Comparison of ENCODE assay signal across 1 fruit fly cellular context in the genomic region with DNA sequence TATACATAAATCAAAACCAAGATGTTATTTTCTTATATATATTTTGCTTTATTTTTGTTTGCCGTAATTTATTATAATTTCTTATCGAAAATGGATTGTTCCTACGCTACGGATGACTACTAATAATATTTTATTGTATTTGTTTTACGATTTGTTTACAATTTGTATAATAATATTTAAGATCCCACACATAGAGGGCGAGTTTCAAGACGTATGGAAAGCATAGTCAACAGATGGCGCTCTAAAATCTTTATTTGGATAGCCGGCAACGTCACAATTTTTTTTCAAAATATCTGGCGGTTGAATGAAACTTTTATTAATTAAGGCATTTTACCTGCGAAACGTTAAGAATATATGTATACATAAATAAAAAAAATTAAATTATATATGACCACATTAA.
TF ChIP-seq lines count a peak whose summit lies in the region.

No protein-coding gene starts in this region.

TF ChIP-seq in whole organism, embryonic, 481 proteins besides CTCF, POLR2A, EP300 and RAD21 (continued from another document and continues in another):
- TF ChIP-seq CG17385 (GFP tag; optimal IDR thresholded peaks at IDR 0.05; lab: Kevin White, UChicago) (no peak), ro (GFP tag; IDR thresholded peaks at IDR 0.05; lab: Robert Waterston, UW) (no peak), CG18476 (GFP tag; optimal IDR thresholded peaks at IDR 0.05; lab: Kevin White, UChicago) (peak; percentile 11), CG8924 (tag; optimal IDR thresholded peaks at IDR 0.05; lab: Kevin White, UChicago) (peak; percentile 12), E2f1 (GFP tag; IDR thresholded peaks at IDR 0.05; lab: Robert Waterston, UW) (no peak), CG15514 (GFP tag; optimal IDR thresholded peaks at IDR 0.05; lab: Kevin White, UChicago) (peak; percentile 34), mam (GFP tag; optimal IDR thresholded peaks at IDR 0.05; lab: Kevin White, UChicago) (peak; percentile 19), Deaf1 (tag; optimal IDR thresholded peaks at IDR 0.05; lab: Kevin White, UChicago) (peak; percentile 0), Abd-B (GFP tag; optimal IDR thresholded peaks at IDR 0.05; lab: Kevin White, UChicago) (peak; percentile 78), CG17361 (GFP tag; IDR thresholded peaks at IDR 0.05; lab: Robert Waterston, UW) (peak; percentile 29; the same call in 1 of the 3 replicates), slbo (GFP tag; IDR thresholded peaks at IDR 0.05; lab: Robert Waterston, UW) (peak; percentile 56), tll (GFP tag; optimal IDR thresholded peaks at IDR 0.05; lab: Kevin White, UChicago) (no peak), schlank (tag; optimal IDR thresholded peaks at IDR 0.05; lab: Kevin White, UChicago) (no peak), CG4617 (GFP tag; optimal IDR thresholded peaks at IDR 0.05; lab: Kevin White, UChicago; ENCODE audit: borderline replicate concordance) (peak; percentile 7), CG3726 (GFP tag; IDR thresholded peaks at IDR 0.05; lab: Robert Waterston, UW) (no peak), CG18262 (tag; optimal IDR thresholded peaks at IDR 0.05; lab: Kevin White, UChicago) (peak; percentile 26), Hsf (GFP tag; optimal IDR thresholded peaks at IDR 0.05; lab: Kevin White, UChicago) (no peak), sc (optimal IDR thresholded peaks at IDR 0.05; lab: Kevin White, UChicago) (no peak), sc (GFP tag; optimal IDR thresholded peaks at IDR 0.05; lab: Kevin White, UChicago) (no peak), Dp (GFP tag; optimal IDR thresholded peaks at IDR 0.05; lab: Kevin White, UChicago) (peak; percentile 95), Optix (GFP tag; IDR thresholded peaks at IDR 0.05; lab: Robert Waterston, UW) (no peak), dysf (GFP tag; IDR thresholded peaks at IDR 0.05; lab: Robert Waterston, UW) (no peak), CG17568 (GFP tag; optimal IDR thresholded peaks at IDR 0.05; lab: Kevin White, UChicago) (no peak), row (GFP tag; IDR thresholded peaks at IDR 0.05; lab: Robert Waterston, UW) (no peak), lbe (GFP tag; optimal IDR thresholded peaks at IDR 0.05; lab: Kevin White, UChicago) (peak; percentile 15), CG11723 (GFP tag; optimal IDR thresholded peaks at IDR 0.05; lab: Kevin White, UChicago) (no peak), chn (GFP tag; optimal IDR thresholded peaks at IDR 0.05; lab: Kevin White, UChicago) (no peak), CG34422 (GFP tag; IDR thresholded peaks at IDR 0.05; lab: Robert Waterston, UW) (no peak), CG16813 (GFP tag; IDR thresholded peaks at IDR 0.05; lab: Robert Waterston, UW; ENCODE audit: partially characterized antibody) (no peak), CG15269 (tag; optimal IDR thresholded peaks at IDR 0.05; lab: Kevin White, UChicago) (peak; percentile 43), CG2678 (tag; optimal IDR thresholded peaks at IDR 0.05; lab: Kevin White, UChicago) (peak; percentile 42), CG7839 (tag; optimal IDR thresholded peaks at IDR 0.05; lab: Kevin White, UChicago) (peak; percentile 35), gsb-n (tag; optimal IDR thresholded peaks at IDR 0.05; lab: Kevin White, UChicago) (peak; percentile 7), CG12769 (tag; optimal IDR thresholded peaks at IDR 0.05; lab: Kevin White, UChicago) (peak; percentile 24), NFAT (GFP tag; IDR thresholded peaks at IDR 0.05; lab: Robert Waterston, UW) (peak; percentile 32; the same call in 1 of the 2 replicates), hth (optimal IDR thresholded peaks at IDR 0.05; lab: Kevin White, UChicago) (no peak), zen2 (GFP tag; IDR thresholded peaks at IDR 0.05; lab: Robert Waterston, UW; ENCODE audit: partially characterized antibody) (no peak), ci (GFP tag; IDR thresholded peaks at IDR 0.05; lab: Robert Waterston, UW) (0 out of 3 replicates have a peak, but pooled peaks have one; percentile 26), CG7987 (GFP tag; optimal IDR thresholded peaks at IDR 0.05; lab: Kevin White, UChicago) (peak; percentile 34), fd3F (GFP tag; optimal IDR thresholded peaks at IDR 0.05; lab: Kevin White, UChicago) (peak; percentile 25), NC2β (GFP tag; optimal IDR thresholded peaks at IDR 0.05; lab: Kevin White, UChicago) (no peak), unpg (GFP tag; optimal IDR thresholded peaks at IDR 0.05; lab: Kevin White, UChicago) (peak; percentile 23), CG9215 (GFP tag; IDR thresholded peaks at IDR 0.05; lab: Robert Waterston, UW) (no peak), CG17912 (GFP tag; optimal IDR thresholded peaks at IDR 0.05; lab: Kevin White, UChicago) (peak; percentile 55), Ssrp (tag; optimal IDR thresholded peaks at IDR 0.05; lab: Kevin White, UChicago) (no peak), Asciz (GFP tag; optimal IDR thresholded peaks at IDR 0.05; lab: Kevin White, UChicago) (peak; percentile 2), peb (GFP tag; IDR thresholded peaks at IDR 0.05; lab: Robert Waterston, UW) (no peak), bsh (GFP tag; optimal IDR thresholded peaks at IDR 0.05; lab: Kevin White, UChicago) (no peak), usp (GFP tag; optimal IDR thresholded peaks at IDR 0.05; lab: Kevin White, UChicago) (no peak), Hmr (GFP tag; optimal IDR thresholded peaks at IDR 0.05; lab: Kevin White, UChicago) (peak; percentile 76), Mes4 (GFP tag; optimal IDR thresholded peaks at IDR 0.05; lab: Kevin White, UChicago) (no peak), maf-S (GFP tag; optimal IDR thresholded peaks at IDR 0.05; lab: Kevin White, UChicago) (peak; percentile 9), lilli (GFP tag; optimal IDR thresholded peaks at IDR 0.05; lab: Kevin White, UChicago) (peak; percentile 34), CG15011 (GFP tag; optimal IDR thresholded peaks at IDR 0.05; lab: Kevin White, UChicago) (no peak), HLH54F (GFP tag; optimal IDR thresholded peaks at IDR 0.05; lab: Kevin White, UChicago) (no peak), Fer3 (tag; optimal IDR thresholded peaks at IDR 0.05; lab: Kevin White, UChicago) (peak; percentile 27), CG17186 (GFP tag; optimal IDR thresholded peaks at IDR 0.05; lab: Kevin White, UChicago) (no peak), Atf6 (GFP tag; IDR thresholded peaks at IDR 0.05; lab: Robert Waterston, UW) (no peak), ap (GFP tag; IDR thresholded peaks at IDR 0.05; lab: Robert Waterston, UW) (no peak), klu (GFP tag; IDR thresholded peaks at IDR 0.05; lab: Robert Waterston, UW) (no peak), lab (GFP tag; optimal IDR thresholded peaks at IDR 0.05; lab: Kevin White, UChicago) (peak; percentile 10), CG11085 (GFP tag; IDR thresholded peaks at IDR 0.05; lab: Robert Waterston, UW) (0 out of 2 replicates have a peak, but pooled peaks have one; percentile 11), CG11695 (GFP tag; IDR thresholded peaks at IDR 0.05; lab: Robert Waterston, UW) (no peak), CoRest (tag; optimal IDR thresholded peaks at IDR 0.05; lab: Kevin White, UChicago) (peak; percentile 70), Nf-YC (tag; optimal IDR thresholded peaks at IDR 0.05; lab: Kevin White, UChicago) (peak; percentile 54), CG18764 (GFP tag; optimal IDR thresholded peaks at IDR 0.05; lab: Kevin White, UChicago) (no peak), E2f2 (GFP tag; IDR thresholded peaks at IDR 0.05; lab: Robert Waterston, UW) (peak; percentile 90), C15 (GFP tag; IDR thresholded peaks at IDR 0.05; lab: Robert Waterston, UW) (no peak), eve (GFP tag; optimal IDR thresholded peaks at IDR 0.05; lab: Kevin White, UChicago) (peak in 1 of 2 experiments; percentile 31), CG7745 (tag; optimal IDR thresholded peaks at IDR 0.05; lab: Kevin White, UChicago) (no peak), Mrtf (GFP tag; IDR thresholded peaks at IDR 0.05; lab: Robert Waterston, UW) (no peak), CG13424 (tag; optimal IDR thresholded peaks at IDR 0.05; lab: Kevin White, UChicago) (peak; percentile 33), abd-A (tag; optimal IDR thresholded peaks at IDR 0.05; lab: Kevin White, UChicago) (peak; percentile 63), crol (GFP tag; IDR thresholded peaks at IDR 0.05; lab: Robert Waterston, UW) (no peak), yki (optimal IDR thresholded peaks at IDR 0.05; lab: Kevin White, UChicago) (no peak), BEAF-32 (GFP tag; optimal IDR thresholded peaks at IDR 0.05; lab: Kevin White, UChicago) (peak; percentile 2), Jarid2 (GFP tag; optimal IDR thresholded peaks at IDR 0.05; lab: Kevin White, UChicago) (peak; percentile 1), CG11398 (GFP tag; optimal IDR thresholded peaks at IDR 0.05; lab: Kevin White, UChicago) (no peak), Trl (optimal IDR thresholded peaks at IDR 0.05; lab: Kevin White, UChicago) (no peak), Trl (GFP tag; optimal IDR thresholded peaks at IDR 0.05; lab: Kevin White, UChicago) (peak; percentile 19), exex (tag; optimal IDR thresholded peaks at IDR 0.05; lab: Kevin White, UChicago) (peak; percentile 41), az2 (GFP tag; optimal IDR thresholded peaks at IDR 0.05; lab: Kevin White, UChicago) (peak; percentile 18), Pdp1 (GFP tag; optimal IDR thresholded peaks at IDR 0.05; lab: Kevin White, UChicago) (peak in 1 of 2 experiments; percentile 3), CG12391 (tag; optimal IDR thresholded peaks at IDR 0.05; lab: Kevin White, UChicago) (peak; percentile 43), cad (GFP tag; optimal IDR thresholded peaks at IDR 0.05; lab: Kevin White, UChicago) (no peak), CG18619 (GFP tag; optimal IDR thresholded peaks at IDR 0.05; lab: Kevin White, UChicago) (peak; percentile 2), CG2120 (GFP tag; optimal IDR thresholded peaks at IDR 0.05; lab: Kevin White, UChicago) (peak; percentile 43), tio (GFP tag; optimal IDR thresholded peaks at IDR 0.05; lab: Kevin White, UChicago) (no peak), Dfd (GFP tag; optimal IDR thresholded peaks at IDR 0.05; lab: Kevin White, UChicago) (no peak), CG11504 (tag; optimal IDR thresholded peaks at IDR 0.05; lab: Kevin White, UChicago) (peak; percentile 50), nmo (GFP tag; optimal IDR thresholded peaks at IDR 0.05; lab: Kevin White, UChicago) (peak; percentile 50), CG30020 (tag; optimal IDR thresholded peaks at IDR 0.05; lab: Kevin White, UChicago) (no peak), Six4 (GFP tag; optimal IDR thresholded peaks at IDR 0.05; lab: Kevin White, UChicago) (no peak), CG3281 (GFP tag; optimal IDR thresholded peaks at IDR 0.05; lab: Kevin White, UChicago) (peak; percentile 2), grn (GFP tag; optimal IDR thresholded peaks at IDR 0.05; lab: Kevin White, UChicago) (no peak), CG11696 (GFP tag; IDR thresholded peaks at IDR 0.05; lab: Robert Waterston, UW) (no peak), vvl (GFP tag; IDR thresholded peaks at IDR 0.05; lab: Robert Waterston, UW) (peak; percentile 40; the same call in 1 of the 2 replicates), Med (GFP tag; lab: Kevin White, UChicago) (peak; percentile 75), CG10979 (tag; optimal IDR thresholded peaks at IDR 0.05; lab: Kevin White, UChicago) (peak; percentile 24), dm (GFP tag; optimal IDR thresholded peaks at IDR 0.05; lab: Kevin White, UChicago) (no peak), B-H2 (GFP tag; optimal IDR thresholded peaks at IDR 0.05; lab: Kevin White, UChicago) (peak; percentile 72), GATAe (GFP tag; conservative IDR thresholded peaks at IDR 0.05; lab: Robert Waterston, UW) (no peak), chinmo (GFP tag; IDR thresholded peaks at IDR 0.05; lab: Robert Waterston, UW; ENCODE audit: partially characterized antibody) (no peak), Scr (GFP tag; IDR thresholded peaks at IDR 0.05; lab: Robert Waterston, UW; ENCODE audit: partially characterized antibody) (no peak), dmrt11E (tag; optimal IDR thresholded peaks at IDR 0.05; lab: Kevin White, UChicago) (no peak), Hr51 (GFP tag; optimal IDR thresholded peaks at IDR 0.05; lab: Kevin White, UChicago) (peak in 1 of 2 experiments; percentile 16), Antp (GFP tag; optimal IDR thresholded peaks at IDR 0.05; lab: Kevin White, UChicago) (no peak), ERR (GFP tag; optimal IDR thresholded peaks at IDR 0.05; lab: Kevin White, UChicago) (no peak), pzg (GFP tag; optimal IDR thresholded peaks at IDR 0.05; lab: Kevin White, UChicago) (peak; percentile 20), Myb (GFP tag; optimal IDR thresholded peaks at IDR 0.05; lab: Kevin White, UChicago) (peak; percentile 70), CG31441 (GFP tag; IDR thresholded peaks at IDR 0.05; lab: Robert Waterston, UW) (0 out of 2 replicates have a peak, but pooled peaks have one; percentile 13), sd (tag; optimal IDR thresholded peaks at IDR 0.05; lab: Kevin White, UChicago) (peak; percentile 21), CG3838 (GFP tag; optimal IDR thresholded peaks at IDR 0.05; lab: Kevin White, UChicago) (no peak), CG3065 (GFP tag; optimal IDR thresholded peaks at IDR 0.05; lab: Kevin White, UChicago) (no peak), zen (tag; optimal IDR thresholded peaks at IDR 0.05; lab: Kevin White, UChicago) (peak; percentile 64), Ets97D (GFP tag; optimal IDR thresholded peaks at IDR 0.05; lab: Kevin White, UChicago) (peak; percentile 2), slp2 (GFP tag; optimal IDR thresholded peaks at IDR 0.05; lab: Kevin White, UChicago) (no peak), btn (GFP tag; optimal IDR thresholded peaks at IDR 0.05; lab: Kevin White, UChicago) (no peak), Xbp1 (GFP tag; optimal IDR thresholded peaks at IDR 0.05; lab: Kevin White, UChicago) (peak; percentile 55), cg (GFP tag; optimal IDR thresholded peaks at IDR 0.05; lab: Kevin White, UChicago) (no peak), lmd (GFP tag; IDR thresholded peaks at IDR 0.05; lab: Robert Waterston, UW) (peak; percentile 22; the same call in 1 of the 2 replicates), vnd (GFP tag; IDR thresholded peaks at IDR 0.05; lab: Robert Waterston, UW; ENCODE audit: partially characterized antibody) (no peak), tx (GFP tag; optimal IDR thresholded peaks at IDR 0.05; lab: Kevin White, UChicago) (no peak), CG1602 (GFP tag; optimal IDR thresholded peaks at IDR 0.05; lab: Kevin White, UChicago) (peak; percentile 32), CG7271 (tag; optimal IDR thresholded peaks at IDR 0.05; lab: Kevin White, UChicago) (no peak), CG9817 (tag; optimal IDR thresholded peaks at IDR 0.05; lab: Kevin White, UChicago) (peak; percentile 56), Aef1 (GFP tag; IDR thresholded peaks at IDR 0.05; lab: Robert Waterston, UW) (no peak), CG13894 (tag; optimal IDR thresholded peaks at IDR 0.05; lab: Kevin White, UChicago) (peak; percentile 83), CG8359 (GFP tag; optimal IDR thresholded peaks at IDR 0.05; lab: Kevin White, UChicago; ENCODE audit: borderline replicate concordance) (no peak), ham (GFP tag; IDR thresholded peaks at IDR 0.05; lab: Robert Waterston, UW) (no peak)
